Fruit fly (Drosophila melanogaster): ENCODE results near the gene tin.

The tin gene

dm6 chr3R:21347815-21348186, 31.0 kb upstream of the tin start:
- TF ChIP-seq cyc (GFP tag; optimal IDR thresholded peaks at IDR 0.05) (no peak), CG10631 (GFP tag; optimal IDR thresholded peaks at IDR 0.05) (peak; percentile 30), Hr4 (GFP tag; optimal IDR thresholded peaks at IDR 0.05) (peak; percentile 46), fkh (GFP tag; optimal IDR thresholded peaks at IDR 0.05) (no peak), Sox14 (GFP tag; optimal IDR thresholded peaks at IDR 0.05) (peak; percentile 22), fd85E (GFP tag; optimal IDR thresholded peaks at IDR 0.05) (no peak), Sox15 (GFP tag; optimal IDR thresholded peaks at IDR 0.05) (no peak), Ets96B (tag; optimal IDR thresholded peaks at IDR 0.05) (peak; percentile 8), CG11762 (GFP tag; optimal IDR thresholded peaks at IDR 0.05; ENCODE audit: insufficient read depth) (no peak), CG4318 (GFP tag; optimal IDR thresholded peaks at IDR 0.05) (peak; percentile 48), CG32006 (GFP tag; optimal IDR thresholded peaks at IDR 0.05) (peak; percentile 71), CG8632 (GFP tag; optimal IDR thresholded peaks at IDR 0.05) (no peak), Eip75B (GFP tag; optimal IDR thresholded peaks at IDR 0.05) (peak; percentile 11), pdm3 (GFP tag; optimal IDR thresholded peaks at IDR 0.05) (peak; percentile 47), acj6 (GFP tag; optimal IDR thresholded peaks at IDR 0.05) (peak; percentile 1), CG6808 (GFP tag; optimal IDR thresholded peaks at IDR 0.05) (peak; percentile 3), Hr38 (GFP tag; optimal IDR thresholded peaks at IDR 0.05) (no peak), svp (GFP tag) (peak; percentile 21), vri (GFP tag; optimal IDR thresholded peaks at IDR 0.05) (no peak), CG6276 (GFP tag; optimal IDR thresholded peaks at IDR 0.05) (peak; percentile 28), CG8119 (GFP tag; IDR thresholded peaks at IDR 0.05) (peak; percentile 41; the same call in 1 of the 3 replicates), esn (GFP tag; optimal IDR thresholded peaks at IDR 0.05) (peak; percentile 30), salr (GFP tag; optimal IDR thresholded peaks at IDR 0.05) (peak in 1 of 2 experiments; percentile 71), lz (GFP tag; optimal IDR thresholded peaks at IDR 0.05) (peak; percentile 36), OdsH (GFP tag; optimal IDR thresholded peaks at IDR 0.05) (peak; percentile 40), eg (GFP tag; IDR thresholded peaks at IDR 0.05) (peak; percentile 43; the same call in 1 of the 3 replicates), Eip78C (GFP tag) (peak; percentile 83), CG10669 (GFP tag; optimal IDR thresholded peaks at IDR 0.05) (peak; percentile 12), CG6792 (GFP tag; optimal IDR thresholded peaks at IDR 0.05) (peak; percentile 3)

dm6 chr3R:21348367-21349038, 30.3 kb upstream of the tin start:
- TF ChIP-seq Sox15 (GFP tag; optimal IDR thresholded peaks at IDR 0.05) (no peak), svp (GFP tag) (peak; percentile 46), Met (GFP tag; optimal IDR thresholded peaks at IDR 0.05) (peak; percentile 17), cyc (GFP tag; optimal IDR thresholded peaks at IDR 0.05) (no peak), Hr39 (GFP tag; optimal IDR thresholded peaks at IDR 0.05) (no peak), salr (GFP tag; optimal IDR thresholded peaks at IDR 0.05) (no peak), CG15336 (GFP tag; IDR thresholded peaks at IDR 0.05) (no peak), CG6854 (GFP tag; optimal IDR thresholded peaks at IDR 0.05) (peak; percentile 61), fd85E (GFP tag; optimal IDR thresholded peaks at IDR 0.05) (peak; percentile 4), CG7368 (GFP tag; optimal IDR thresholded peaks at IDR 0.05) (no peak), Ets21C (GFP tag; optimal IDR thresholded peaks at IDR 0.05) (no peak), Blimp-1 (GFP tag; optimal IDR thresholded peaks at IDR 0.05) (no peak), ss (GFP tag; optimal IDR thresholded peaks at IDR 0.05) (peak in 1 of 2 experiments; percentile 72), OdsH (GFP tag; optimal IDR thresholded peaks at IDR 0.05) (no peak), CG4318 (GFP tag; optimal IDR thresholded peaks at IDR 0.05) (no peak), vri (GFP tag; optimal IDR thresholded peaks at IDR 0.05) (peak; percentile 19), Lpt (GFP tag; optimal IDR thresholded peaks at IDR 0.05) (peak; percentile 1), dsx (GFP tag; optimal IDR thresholded peaks at IDR 0.05; ENCODE audit: poor library complexity, severe bottlenecking) (peak; percentile 99), Hr4 (GFP tag; optimal IDR thresholded peaks at IDR 0.05) (no peak), spab (GFP tag; optimal IDR thresholded peaks at IDR 0.05) (no peak), CG6792 (GFP tag; optimal IDR thresholded peaks at IDR 0.05) (no peak), CG6276 (GFP tag; optimal IDR thresholded peaks at IDR 0.05) (peak; percentile 10)
